Worm (Caenorhabditis elegans): ENCODE measurements around the gene M70.3.
A peak's percentile ranks its signal among the peaks of the same experiment; 100 is the strongest.

Gene M70.3

ce11 chrIV:2193037-2193436 lies 49.2 kb downstream of the M70.3 start:
- TF ChIP-seq nhr-28 (tag; optimal IDR thresholded peaks at IDR 0.05) (no peak), elt-1 (tag; optimal IDR thresholded peaks at IDR 0.05) (no peak), nhr-76 (tag; optimal IDR thresholded peaks at IDR 0.05) (no peak), unc-39 (tag; optimal IDR thresholded peaks at IDR 0.05) (no peak), nhr-25 (tag; optimal IDR thresholded peaks at IDR 0.05) (peak; percentile 17), lin-39 (tag; optimal IDR thresholded peaks at IDR 0.05) (peak; percentile 0), elt-2 (tag; optimal IDR thresholded peaks at IDR 0.05) (no peak)

Data from whole organism, L3 larva.